Worm (Caenorhabditis elegans) whole organism, early embryonic: Measurements from ENCODE around the gene F53A10.2.
A peak's percentile ranks its signal among the peaks of the same experiment; 100 is the strongest.

ENCODE experiments used
- B0310.2 ChIP-seq: sonication (generic microtip); optimal IDR thresholded peaks from 2 replicates; lab custom pipeline; 2016; ENCODE audit warnings: mild to moderate bottlenecking, missing genetic modification characterization, missing compliant biosample characterization
- F13C5.2 ChIP-seq: sonication (generic microtip); optimal IDR thresholded peaks from 2 replicates; lab custom pipeline; 2017; ENCODE audit warnings: mild to moderate bottlenecking, missing genetic modification characterization, inconsistent platforms, missing compliant biosample characterization
- aly-1 ChIP-seq: sonication (generic microtip); optimal IDR thresholded peaks from 2 replicates; lab custom pipeline; 2016; ENCODE audit warnings: missing genetic modification characterization, missing compliant biosample characterization
- ama-1 ChIP-seq: fragments of 150-350 bp; optimal IDR thresholded peaks from 2 replicates; lab custom pipeline; 2014
- ceh-13 ChIP-seq: fragments of 200-800 bp; sonication (Bioruptor generic); optimal IDR thresholded peaks from 2 replicates; lab custom pipeline; 2018; ENCODE audit warnings: mild to moderate bottlenecking, missing genetic modification characterization, missing compliant biosample characterization
- ceh-36 ChIP-seq: sonication (generic microtip); optimal IDR thresholded peaks from 2 replicates; lab custom pipeline; 2016; ENCODE audit warnings: missing genetic modification characterization, inconsistent platforms, missing compliant biosample characterization
- ets-7 ChIP-seq: sonication (generic microtip); optimal IDR thresholded peaks from 2 replicates; lab custom pipeline; 2016; ENCODE audit warnings: missing genotype, missing genetic modification characterization, missing compliant biosample characterization
- flt-1 ChIP-seq: fragments of 200-800 bp; sonication (Bioruptor generic); IDR thresholded peaks from 2 replicates; pipeline ENCODE4 v1.3.6; 2022; ENCODE audit warnings: missing genetic modification characterization, missing compliant biosample characterization
- hmbx-1 ChIP-seq: sonication (generic microtip); optimal IDR thresholded peaks from 2 replicates; lab custom pipeline; 2016; ENCODE audit warnings: mild to moderate bottlenecking, missing genetic modification characterization, missing compliant biosample characterization
- hmg-4 ChIP-seq: fragments of 200-800 bp; sonication (Bioruptor generic); optimal IDR thresholded peaks from 2 replicates; lab custom pipeline; 2018; ENCODE audit warnings: mild to moderate bottlenecking, missing genetic modification characterization, missing compliant biosample characterization
- hnd-1 ChIP-seq: sonication (generic microtip); optimal IDR thresholded peaks from 2 replicates; lab custom pipeline; 2016; ENCODE audit warnings: missing genetic modification characterization, missing compliant biosample characterization
- pes-1 ChIP-seq: fragments of 200-800 bp; sonication (Bioruptor generic); IDR thresholded peaks from 2 replicates; pipeline ENCODE4 v1.3.6; 2022; ENCODE audit warnings: missing genetic modification reagents, missing genetic modification characterization, missing compliant biosample characterization
- scrt-1 ChIP-seq: fragments of 200-800 bp; sonication (Bioruptor generic); IDR thresholded peaks from 2 replicates; pipeline ENCODE4 v1.3.6; 2022; ENCODE audit warnings: missing genetic modification characterization, missing compliant biosample characterization
- sea-1 ChIP-seq: fragments of 200-800 bp; sonication (Bioruptor generic); conservative IDR thresholded peaks from 2 replicates; pipeline ENCODE4 v1.3.6; 2022; ENCODE audit warnings: missing genetic modification characterization, missing compliant biosample characterization
- tbx-11 ChIP-seq: fragments of 200-800 bp; sonication (Bioruptor generic); IDR thresholded peaks from 2 replicates; pipeline ENCODE4 v1.3.6; 2022; ENCODE audit warnings: missing genetic modification characterization, missing compliant biosample characterization
- tbx-37 ChIP-seq: fragments of 200-800 bp; sonication (Bioruptor generic); conservative IDR thresholded peaks from 2 replicates; pipeline ENCODE4 v1.3.6; 2022; ENCODE audit warnings: missing genetic modification reagents, missing genetic modification characterization, missing compliant biosample characterization
- tra-4 ChIP-seq: sonication (generic microtip); optimal IDR thresholded peaks from 2 replicates; lab custom pipeline; 2017; ENCODE audit warnings: missing genetic modification characterization, missing compliant biosample characterization

Gene F53A10.2

ce11 chrII:1246855-1247259 is 49.7 kb downstream of the F53A10.2 start:
- TF ChIP-seq aly-1 (tag; lab: Kevin White, UChicago) (peak; percentile 27), hmg-4 (GFP tag; lab: Kevin White, UChicago) (peak; percentile 86), F13C5.2 (peak; percentile 67), hmbx-1 (tag; lab: Kevin White, UChicago) (no peak), scrt-1 (GFP tag; lab: Robert Waterston, UW) (no peak), pes-1 (GFP tag; lab: Robert Waterston, UW) (peak; percentile 56; the same call in 1 of the 2 replicates)

- TF ChIP-seq pes-1 (GFP tag; lab: Robert Waterston, UW) (no peak), ceh-36 (tag; lab: Kevin White, UChicago) (peak; percentile 4)
Measured at ce11 chrII:1252259-1252658, 55.1 kb downstream of the F53A10.2 start, which contains the start of gene lin-42. Gene lin-42 (minus strand): TSS chrII:1252359.

DNA sequence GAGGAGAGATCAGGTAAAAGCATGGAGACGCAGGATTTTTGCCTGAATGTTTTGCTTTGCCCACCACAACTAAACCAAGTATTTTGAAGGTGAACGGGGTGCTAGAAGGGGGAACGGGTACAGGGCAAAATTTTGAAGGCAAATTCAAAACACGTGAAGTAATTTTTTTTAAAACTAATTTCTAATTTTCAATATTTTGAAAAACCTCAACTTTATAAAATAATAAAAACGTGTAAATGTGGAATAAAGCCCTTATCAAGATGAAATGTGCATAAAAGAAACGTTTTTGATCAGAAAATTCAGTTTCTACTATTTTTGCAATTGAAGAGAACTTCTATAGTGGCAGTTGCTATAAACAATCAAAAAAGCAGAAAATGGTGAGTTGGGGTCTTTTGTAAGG is 58.5 kb downstream of the F53A10.2 start, which contains the start of gene clec-119:
clec-119 (plus strand) TSS at position 301 of the 400 bp plus-strand sequence.
- TF ChIP-seq ceh-36 (tag; lab: Kevin White, UChicago) (no peak), ets-7 (tag; lab: Kevin White, UChicago) (no peak), ceh-13 (GFP tag; lab: Kevin White, UChicago) (no peak), hmbx-1 (tag; lab: Kevin White, UChicago) (no peak), F13C5.2 (no peak), scrt-1 (GFP tag; lab: Robert Waterston, UW) (no peak), tbx-37 (GFP tag; lab: Robert Waterston, UW) (no peak), flt-1 (GFP tag; lab: Robert Waterston, UW) (no peak)

DNA sequence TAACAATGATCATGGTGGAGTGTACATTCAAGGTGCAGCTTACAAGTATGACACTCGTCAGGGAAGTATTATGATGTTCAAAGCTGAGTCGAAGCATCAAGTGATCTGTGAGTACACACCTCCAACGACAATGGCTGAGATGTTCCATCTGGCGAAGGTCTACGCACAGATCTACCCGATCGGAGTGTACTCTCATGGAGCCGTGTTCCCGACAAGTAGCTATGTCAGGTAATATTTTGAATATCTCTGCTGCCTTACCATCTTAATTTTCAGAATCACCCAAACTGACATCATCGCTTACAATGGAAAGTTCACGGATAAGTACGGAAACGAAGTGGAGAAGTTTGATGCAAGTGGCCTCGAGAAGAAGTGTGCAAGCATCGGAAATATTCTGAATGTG is 59.6 kb downstream of the F53A10.2 start:
- TF ChIP-seq hmg-4 (GFP tag; lab: Kevin White, UChicago) (no peak), scrt-1 (GFP tag; lab: Robert Waterston, UW) (no peak), hmbx-1 (tag; lab: Kevin White, UChicago) (no peak), hnd-1 (tag; lab: Kevin White, UChicago) (no peak), ceh-36 (tag; lab: Kevin White, UChicago) (no peak), tbx-37 (GFP tag; lab: Robert Waterston, UW) (no peak), F13C5.2 (no peak), flt-1 (GFP tag; lab: Robert Waterston, UW) (no peak), ama-1 (lab: Kevin White, UChicago) (no peak), aly-1 (tag; lab: Kevin White, UChicago) (no peak), ceh-13 (GFP tag; lab: Kevin White, UChicago) (no peak), sea-1 (GFP tag; lab: Robert Waterston, UW) (no peak)

DNA sequence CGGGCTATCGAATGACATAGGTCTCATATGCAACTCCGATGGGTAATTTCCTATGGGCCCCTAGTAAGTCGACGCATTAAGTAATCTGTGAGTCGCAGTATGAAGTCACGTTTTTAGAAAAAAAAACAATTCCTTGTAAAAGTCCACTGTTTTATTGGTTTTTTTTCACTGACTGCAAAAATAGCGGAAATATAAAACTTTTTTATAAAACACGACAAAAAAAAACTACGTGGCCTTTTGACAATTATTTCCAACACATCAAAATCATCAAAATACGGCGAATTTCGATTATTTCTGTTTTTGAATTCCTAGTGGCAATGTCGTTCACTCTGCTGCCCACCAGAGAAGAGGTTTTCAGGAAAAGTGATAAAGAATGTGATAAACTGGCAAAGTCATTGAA is 61.5 kb downstream of the F53A10.2 start, which contains the start of gene clpr-2:
clpr-2 (plus strand) TSS at position 301 of the 400 bp plus-strand sequence.
- TF ChIP-seq tra-4 (tag; lab: Kevin White, UChicago) (no peak), B0310.2 (tag; lab: Kevin White, UChicago) (no peak), F13C5.2 (no peak), ets-7 (tag; lab: Kevin White, UChicago) (no peak), tbx-37 (GFP tag; lab: Robert Waterston, UW) (no peak), hnd-1 (tag; lab: Kevin White, UChicago) (no peak), ceh-36 (tag; lab: Kevin White, UChicago) (no peak), hmg-4 (GFP tag; lab: Kevin White, UChicago) (no peak), aly-1 (tag; lab: Kevin White, UChicago) (no peak), scrt-1 (GFP tag; lab: Robert Waterston, UW) (no peak)

DNA sequence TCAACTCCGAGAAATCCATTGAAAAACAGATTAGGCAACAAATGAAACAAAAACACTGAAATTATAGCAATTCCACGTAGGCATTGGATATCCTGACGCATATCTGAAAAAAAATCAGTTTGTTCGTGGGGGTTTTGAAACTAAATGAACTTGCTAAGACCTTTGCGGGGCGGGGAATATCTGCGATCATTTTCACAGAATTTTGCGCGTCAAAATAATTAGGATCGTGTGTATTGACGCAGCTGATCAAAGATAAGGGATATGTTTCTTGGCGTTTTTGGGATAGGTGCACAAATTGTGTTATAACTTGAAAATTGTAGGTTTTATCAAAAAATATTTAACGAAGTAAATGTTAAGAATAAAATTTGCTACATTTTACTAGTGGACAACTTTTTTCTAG is 69.6 kb downstream of the F53A10.2 start, which contains the start of gene oac-30:
oac-30 (minus strand) TSS at position 101 of the 400 bp plus-strand sequence.
- TF ChIP-seq flt-1 (GFP tag; lab: Robert Waterston, UW) (no peak), ama-1 (lab: Kevin White, UChicago) (no peak), hnd-1 (tag; lab: Kevin White, UChicago) (no peak), tra-4 (tag; lab: Kevin White, UChicago) (no peak), ets-7 (tag; lab: Kevin White, UChicago) (no peak), F13C5.2 (no peak), hmg-4 (GFP tag; lab: Kevin White, UChicago) (no peak), tbx-11 (no peak), scrt-1 (GFP tag; lab: Robert Waterston, UW) (no peak), pes-1 (GFP tag; lab: Robert Waterston, UW) (no peak), hmbx-1 (tag; lab: Kevin White, UChicago) (no peak), sea-1 (GFP tag; lab: Robert Waterston, UW) (no peak), B0310.2 (tag; lab: Kevin White, UChicago) (no peak), aly-1 (tag; lab: Kevin White, UChicago) (no peak), ceh-36 (tag; lab: Kevin White, UChicago) (no peak), ceh-13 (GFP tag; lab: Kevin White, UChicago) (no peak), tbx-37 (GFP tag; lab: Robert Waterston, UW) (no peak)

- no peak for TF ChIP-seq tbx-11
- TF ChIP-seq aly-1 (tag; lab: Kevin White, UChicago) = no peak
- no peak for TF ChIP-seq ceh-36 (tag; lab: Kevin White, UChicago)
- no peak for TF ChIP-seq ama-1 (lab: Kevin White, UChicago)
- TF ChIP-seq ceh-13 (GFP tag; lab: Kevin White, UChicago) = no peak
- TF ChIP-seq F13C5.2 = no peak
- TF ChIP-seq pes-1 (GFP tag; lab: Robert Waterston, UW) = no peak
- no peak for TF ChIP-seq hmbx-1 (tag; lab: Kevin White, UChicago)
- no peak for TF ChIP-seq ets-7 (tag; lab: Kevin White, UChicago)
- TF ChIP-seq hmg-4 (GFP tag; lab: Kevin White, UChicago) = no peak
- TF ChIP-seq tbx-37 (GFP tag; lab: Robert Waterston, UW) = no peak
- TF ChIP-seq flt-1 (GFP tag; lab: Robert Waterston, UW) = no peak
- TF ChIP-seq B0310.2 (tag; lab: Kevin White, UChicago) = no peak
- no peak for TF ChIP-seq sea-1 (GFP tag; lab: Robert Waterston, UW)
- TF ChIP-seq hnd-1 (tag; lab: Kevin White, UChicago) = no peak
- TF ChIP-seq tra-4 (tag; lab: Kevin White, UChicago) = no peak
- TF ChIP-seq scrt-1 (GFP tag; lab: Robert Waterston, UW) = no peak
Measured at ce11 chrII:1271814-1272213, 74.6 kb downstream of the F53A10.2 start, which contains the start of gene srw-66. Gene srw-66 (minus strand): TSS chrII:1271914.
